Worm (Caenorhabditis elegans) whole organism, late embryonic: Measurements from ENCODE around the gene cdh-9.

Source experiments
- mec-3 ChIP-seq: sonication (generic microtip); optimal IDR thresholded peaks from 2 replicates; lab custom pipeline; 2016; ENCODE audit warnings: borderline replicate concordance, missing genetic modification characterization, missing compliant biosample characterization
- pha-4 ChIP-seq: fragments of 150-350 bp; optimal IDR thresholded peaks from 2 replicates; lab custom pipeline; 2018; ENCODE audit warnings: missing biosample characterization, missing genetic modification reagents, missing genetic modification characterization

DNA sequence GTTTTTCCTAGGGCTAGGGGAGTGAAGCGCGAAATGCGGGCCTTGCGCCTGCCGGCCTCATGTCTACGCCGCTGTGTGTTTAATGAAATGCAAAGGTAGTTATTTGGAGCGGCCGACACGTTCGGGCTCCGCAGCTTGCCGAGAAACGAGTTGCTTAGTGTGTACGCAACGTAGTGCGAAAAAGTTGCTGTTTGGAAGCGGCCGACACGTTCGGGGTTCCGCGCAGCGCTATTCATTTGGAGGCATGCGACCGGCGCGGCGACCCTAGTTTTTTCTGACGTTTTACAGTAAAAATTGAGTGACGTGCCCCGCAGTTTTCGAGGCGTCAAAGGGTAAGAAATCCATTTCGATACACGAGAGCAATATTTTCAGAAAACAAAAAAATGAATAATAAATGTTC, 49.4 kb upstream of the cdh-9 start:
- TF ChIP-seq pha-4 (tag; lab: Kevin White, UChicago) (no peak), mec-3 (tag; lab: Kevin White, UChicago) (no peak)
